Worm (Caenorhabditis elegans): Measurements from ENCODE around the gene pals-40.

DNA sequence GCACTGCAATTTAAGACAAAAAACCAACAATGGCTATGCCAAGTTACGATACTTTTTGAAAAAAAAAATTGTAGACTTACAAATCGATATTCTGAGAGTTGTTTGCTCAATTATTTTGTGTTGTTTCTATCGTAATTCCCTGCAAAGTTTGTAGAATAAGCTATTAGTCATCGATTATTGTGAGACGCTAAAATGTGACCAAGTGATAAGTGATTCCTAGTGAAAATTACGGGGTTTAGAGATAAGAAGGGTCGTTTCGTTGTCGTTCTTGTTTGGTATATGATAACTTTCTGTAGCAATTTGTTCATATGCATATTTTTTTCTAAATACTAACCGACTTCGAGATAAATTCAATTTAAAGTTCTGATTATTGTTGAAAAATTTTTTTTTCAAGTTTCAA lies 20.4 kb upstream of the pals-40 start:
- TF ChIP-seq snpc-4 (tag; optimal IDR thresholded peaks at IDR 0.05), result no peak
- no peak for TF ChIP-seq nhr-11 (tag; optimal IDR thresholded peaks at IDR 0.05)
- TF ChIP-seq lin-13 (GFP tag; optimal IDR thresholded peaks at IDR 0.05), result no peak
- no peak for TF ChIP-seq elt-1 (tag; optimal IDR thresholded peaks at IDR 0.05)
- no peak for TF ChIP-seq ama-1 (optimal IDR thresholded peaks at IDR 0.05)
- TF ChIP-seq zag-1 (tag; optimal IDR thresholded peaks at IDR 0.05), result no peak
- TF ChIP-seq mdl-1 (tag; optimal IDR thresholded peaks at IDR 0.05), result no peak
- peak; percentile 91 for TF ChIP-seq fos-1 (tag; optimal IDR thresholded peaks at IDR 0.05)
- TF ChIP-seq nhr-10 (tag; optimal IDR thresholded peaks at IDR 0.05), result no peak
- TF ChIP-seq sem-4 (tag; optimal IDR thresholded peaks at IDR 0.05), result no peak
- TF ChIP-seq skn-1 (tag; optimal IDR thresholded peaks at IDR 0.05), result no peak

Measured in whole organism, L2 larva.